Fruit fly (Drosophila melanogaster): ENCODE data around the gene Pdf.

Gene Pdf

dm6 chr3R:26462173-26462959 lies 6.4 kb upstream of the Pdf start (continued):
- no peak for TF ChIP-seq CG18262 (tag; optimal IDR thresholded peaks at IDR 0.05)
- no peak for TF ChIP-seq Optix (GFP tag; IDR thresholded peaks at IDR 0.05)
- TF ChIP-seq CG10274 (GFP tag; optimal IDR thresholded peaks at IDR 0.05) = no peak
- TF ChIP-seq CG15514 (GFP tag; optimal IDR thresholded peaks at IDR 0.05) = no peak
- TF ChIP-seq CG2202 (tag; optimal IDR thresholded peaks at IDR 0.05) = no peak
- no peak for TF ChIP-seq luna (GFP tag; optimal IDR thresholded peaks at IDR 0.05)
- peak; percentile 17 for TF ChIP-seq CG2120 (GFP tag; optimal IDR thresholded peaks at IDR 0.05)
- no peak for TF ChIP-seq pnt (GFP tag; optimal IDR thresholded peaks at IDR 0.05)
- peak; percentile 33 for TF ChIP-seq CG7839 (tag; optimal IDR thresholded peaks at IDR 0.05)
- TF ChIP-seq sisA (GFP tag; IDR thresholded peaks at IDR 0.05) = no peak
- no peak for TF ChIP-seq ase (GFP tag; IDR thresholded peaks at IDR 0.05)
- TF ChIP-seq ci (GFP tag; IDR thresholded peaks at IDR 0.05) = peak; percentile 45; the same call in 1 of the 3 replicates
- TF ChIP-seq slbo (GFP tag; IDR thresholded peaks at IDR 0.05) = no peak
- TF ChIP-seq trem (tag; optimal IDR thresholded peaks at IDR 0.05) = no peak
- TF ChIP-seq lab (GFP tag; optimal IDR thresholded peaks at IDR 0.05) = peak; percentile 39
- TF ChIP-seq CG6791 (GFP tag; IDR thresholded peaks at IDR 0.05; ENCODE audit: partially characterized antibody) = no peak
- TF ChIP-seq H2.0 (GFP tag; IDR thresholded peaks at IDR 0.05) = no peak
- peak; percentile 4 for TF ChIP-seq CG18619 (GFP tag; optimal IDR thresholded peaks at IDR 0.05)
- TF ChIP-seq wor (GFP tag; IDR thresholded peaks at IDR 0.05) = no peak
- no peak for TF ChIP-seq fd64A (GFP tag; optimal IDR thresholded peaks at IDR 0.05)
- no peak for TF ChIP-seq CG12236 (GFP tag; optimal IDR thresholded peaks at IDR 0.05)
- no peak for TF ChIP-seq Xrp1 (GFP tag; IDR thresholded peaks at IDR 0.05)
- no peak for TF ChIP-seq croc (GFP tag; conservative IDR thresholded peaks at IDR 0.05)
- no peak for TF ChIP-seq crc (GFP tag; optimal IDR thresholded peaks at IDR 0.05)
- TF ChIP-seq Fer2 (tag; optimal IDR thresholded peaks at IDR 0.05) = no peak
- 0 out of 2 replicates have a peak, but pooled peaks have one; percentile 22 for TF ChIP-seq stc (GFP tag; IDR thresholded peaks at IDR 0.05)
- 0 out of 2 replicates have a peak, but pooled peaks have one; percentile 24 for TF ChIP-seq Ptx1 (GFP tag; IDR thresholded peaks at IDR 0.05)
- no peak for TF ChIP-seq CG11398 (GFP tag; optimal IDR thresholded peaks at IDR 0.05)
- TF ChIP-seq CG1233 (GFP tag; optimal IDR thresholded peaks at IDR 0.05) = no peak
- no peak for TF ChIP-seq Taf1 (GFP tag; IDR thresholded peaks at IDR 0.05)
- no peak for TF ChIP-seq Tbp (GFP tag; optimal IDR thresholded peaks at IDR 0.05)
- TF ChIP-seq CG8089 (GFP tag; optimal IDR thresholded peaks at IDR 0.05) = no peak
- TF ChIP-seq CG8359 (GFP tag; optimal IDR thresholded peaks at IDR 0.05; ENCODE audit: borderline replicate concordance) = no peak
- TF ChIP-seq pb (GFP tag; optimal IDR thresholded peaks at IDR 0.05) = no peak
- TF ChIP-seq CG4328 (GFP tag; optimal IDR thresholded peaks at IDR 0.05) = peak; percentile 6
- no peak for TF ChIP-seq lola (GFP tag; optimal IDR thresholded peaks at IDR 0.05)
- no peak; the same call in 2 of the 3 replicates for TF ChIP-seq B-H1 (GFP tag; IDR thresholded peaks at IDR 0.05)
- TF ChIP-seq zen (tag; optimal IDR thresholded peaks at IDR 0.05) = no peak
- TF ChIP-seq dmrt11E (tag; optimal IDR thresholded peaks at IDR 0.05) = no peak
- TF ChIP-seq MESR4 (GFP tag; optimal IDR thresholded peaks at IDR 0.05) = no peak
- no peak for TF ChIP-seq TFAM (GFP tag; optimal IDR thresholded peaks at IDR 0.05)
- no peak for TF ChIP-seq CG12071 (GFP tag; optimal IDR thresholded peaks at IDR 0.05)
- no peak for TF ChIP-seq ttk (GFP tag; IDR thresholded peaks at IDR 0.05)
- no peak for TF ChIP-seq prd (optimal IDR thresholded peaks at IDR 0.05)
- TF ChIP-seq prd (GFP tag; IDR thresholded peaks at IDR 0.05) = no peak
- TF ChIP-seq CG12104 (GFP tag; optimal IDR thresholded peaks at IDR 0.05) = no peak
- TF ChIP-seq tll (GFP tag; optimal IDR thresholded peaks at IDR 0.05) = no peak
- TF ChIP-seq CG14710 (tag; optimal IDR thresholded peaks at IDR 0.05) = no peak
- TF ChIP-seq otp (GFP tag; IDR thresholded peaks at IDR 0.05) = no peak
- TF ChIP-seq CG3163 (GFP tag; optimal IDR thresholded peaks at IDR 0.05) = no peak

Data from whole organism, embryonic.